Fruit fly (Drosophila melanogaster) whole organism, larva: ENCODE measurements around the gene CG1635.

Experiments used
- noc ChIP-seq: fragments of 200-800 bp; sonication (Bioruptor generic); optimal IDR thresholded peaks from 3 replicates; lab custom pipeline; 2019; ENCODE audit warnings: missing biosample characterization, mild to moderate bottlenecking, missing genetic modification characterization, moderate library complexity

Gene CG1635

DNA sequence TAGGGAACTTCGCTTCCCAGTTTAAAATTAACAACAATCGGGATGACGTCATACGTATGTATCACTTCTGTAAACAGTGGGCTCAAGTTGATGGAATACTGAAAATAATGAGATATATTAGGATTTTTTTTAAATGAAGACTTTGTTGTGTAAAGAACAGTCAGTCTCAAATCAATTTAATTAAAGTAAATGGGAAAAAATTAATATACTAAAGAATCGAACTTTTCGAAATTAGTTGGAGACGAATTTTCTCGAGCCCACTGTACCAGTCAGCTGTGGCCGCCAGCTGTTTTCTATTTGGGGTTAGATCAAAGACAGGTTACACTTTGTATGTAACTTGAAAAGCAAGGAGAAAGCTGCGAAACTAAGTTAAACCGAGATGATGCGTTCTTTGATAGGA is at the start of gene CG1635:
Gene CG1635, plus strand, starts transcription at position 300 of the 400 bp plus-strand sequence.
- peak; percentile 100 for TF ChIP-seq noc (tag; lab: Kevin White, UChicago)

- TF ChIP-seq noc (tag; lab: Kevin White, UChicago) = no peak
Measured at dm6 chr3R:31541915-31542314, 46.6 kb upstream of the CG1635 start.

- TF ChIP-seq noc (tag; lab: Kevin White, UChicago) = no peak
Measured at dm6 chr3R:31542721-31543120, 45.8 kb upstream of the CG1635 start, which contains the start of gene nyo. Gene nyo (plus strand): TSS chr3R:31543032.

dm6 chr3R:31548766-31549510 is 39.5 kb upstream of the CG1635 start:
- TF ChIP-seq noc (tag; lab: Kevin White, UChicago) = no peak

dm6 chr3R:31550910-31551309 is 37.6 kb upstream of the CG1635 start:
- no peak for TF ChIP-seq noc (tag; lab: Kevin White, UChicago)

DNA sequence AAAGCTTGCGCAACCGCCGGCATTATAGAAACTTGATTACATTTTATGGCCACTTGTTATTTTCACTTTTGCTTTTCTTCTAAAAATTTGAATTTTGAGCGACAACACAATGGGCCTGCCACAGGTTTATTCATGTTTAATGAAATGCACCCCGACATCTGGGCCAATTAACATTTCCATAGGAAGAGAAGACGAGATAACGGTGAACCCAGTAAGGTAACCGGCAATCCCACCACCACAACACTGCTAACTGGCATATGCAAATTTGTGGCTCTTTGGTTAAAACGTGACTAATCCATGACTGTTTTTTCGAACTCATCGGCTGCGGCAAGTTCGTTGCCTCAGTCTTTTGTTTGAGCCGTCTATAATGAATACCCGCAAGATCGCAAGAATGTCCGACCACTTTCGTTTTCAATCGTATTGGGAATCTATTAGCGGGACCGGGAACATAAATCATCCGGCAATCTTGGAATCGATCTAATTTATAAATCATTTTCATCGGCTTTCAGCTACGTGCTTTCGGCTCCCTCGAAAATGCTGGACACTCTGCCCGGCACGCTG is 29.7 kb upstream of the CG1635 start:
- no peak for TF ChIP-seq noc (tag; lab: Kevin White, UChicago)

- no peak for TF ChIP-seq noc (tag; lab: Kevin White, UChicago)
Measured at dm6 chr3R:31559781-31560180, 28.7 kb upstream of the CG1635 start.

DNA sequence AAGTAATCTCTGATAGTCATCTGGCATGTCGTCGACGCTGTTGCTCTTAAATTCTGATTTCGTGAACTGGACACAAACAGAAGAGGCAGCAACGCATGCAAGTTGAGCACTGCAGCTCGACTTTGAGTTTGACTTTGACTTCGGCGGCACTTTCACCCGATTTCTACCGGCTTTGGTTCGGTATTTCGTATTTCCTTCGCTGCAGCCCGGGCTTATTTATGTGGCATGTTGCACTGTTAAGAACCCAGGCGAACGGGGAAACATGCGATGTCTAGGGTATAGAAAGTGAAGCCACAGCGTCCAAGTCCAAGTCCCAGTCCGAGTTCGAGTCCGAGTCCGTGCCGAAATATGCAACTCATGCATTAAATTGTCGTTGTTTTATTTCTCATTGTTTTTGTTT is 24.3 kb upstream of the CG1635 start:
- TF ChIP-seq noc (tag; lab: Kevin White, UChicago) = no peak

DNA sequence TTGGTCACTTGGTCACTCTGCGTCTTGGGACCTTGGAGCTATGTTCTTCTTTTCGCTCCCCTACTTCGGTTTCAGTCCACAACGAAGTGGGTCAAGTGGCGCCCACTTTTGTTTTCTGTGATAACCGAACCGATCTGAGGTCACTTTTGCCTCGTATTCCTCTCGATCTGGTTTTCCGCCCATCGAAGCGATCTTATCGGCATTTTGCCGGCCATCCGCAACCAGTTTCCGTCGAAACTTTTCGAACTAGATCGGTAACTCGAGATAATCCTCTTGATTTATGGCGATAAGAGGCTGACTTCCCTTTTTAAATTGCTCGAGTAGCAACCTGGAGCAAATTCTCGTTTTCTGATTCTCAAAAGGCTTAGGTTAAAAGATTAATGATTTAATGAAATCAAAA is 23.9 kb upstream of the CG1635 start:
- TF ChIP-seq noc (tag; lab: Kevin White, UChicago) = no peak

dm6 chr3R:31565738-31566137 is 22.7 kb upstream of the CG1635 start:
- no peak for TF ChIP-seq noc (tag; lab: Kevin White, UChicago)

dm6 chr3R:31566738-31567137 is 21.7 kb upstream of the CG1635 start:
- TF ChIP-seq noc (tag; lab: Kevin White, UChicago) = no peak

dm6 chr3R:31571885-31572292 is 16.6 kb upstream of the CG1635 start, which contains the start of gene gammaCOP:
Gene gammaCOP (plus strand): TSS chr3R:31572143.
- no peak for TF ChIP-seq noc (tag; lab: Kevin White, UChicago)

DNA sequence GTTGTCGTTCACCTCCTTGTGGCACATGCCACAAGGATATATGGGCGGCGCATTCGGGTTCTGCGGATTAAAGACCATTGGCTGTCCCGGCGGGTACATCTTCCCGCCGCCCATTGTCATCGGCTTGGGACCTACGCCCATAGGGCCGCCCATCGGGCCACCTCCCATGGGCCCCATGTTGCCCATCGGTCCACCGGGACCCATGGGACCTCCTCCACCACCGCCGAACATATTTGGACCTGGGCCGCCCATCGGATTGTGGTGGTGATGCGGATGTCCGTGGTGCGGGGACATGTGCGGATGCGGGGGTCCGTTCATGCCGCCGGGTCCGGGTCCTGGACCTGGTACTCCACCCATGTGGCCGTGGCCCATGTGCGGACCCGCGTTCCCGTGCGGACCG is 11.1 kb upstream of the CG1635 start:
- no peak for TF ChIP-seq noc (tag; lab: Kevin White, UChicago)

dm6 chr3R:31580032-31580431 is 8.4 kb upstream of the CG1635 start:
- no peak for TF ChIP-seq noc (tag; lab: Kevin White, UChicago)

DNA sequence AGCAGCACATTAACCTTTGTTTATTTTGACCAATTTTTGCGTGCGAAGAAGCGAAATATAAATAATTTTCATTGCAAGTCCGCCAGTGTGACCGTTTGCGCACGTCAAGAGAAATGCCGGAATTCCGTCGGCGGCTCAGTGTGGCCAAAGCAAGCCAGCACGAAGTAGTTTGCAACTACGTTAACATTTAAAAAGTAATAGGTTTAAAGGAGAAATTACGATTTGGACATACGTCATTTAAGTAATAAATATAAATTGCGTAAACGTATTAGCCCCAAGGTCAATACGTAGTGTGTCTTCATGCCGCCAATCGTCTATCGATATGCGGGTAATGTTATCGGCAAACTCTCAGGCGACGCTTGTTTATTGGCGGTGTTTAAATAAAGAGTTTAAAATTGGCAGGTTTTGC is 7.9 kb upstream of the CG1635 start, which contains the start of the genes pygo and rod:
Gene pygo, minus strand, starts transcription at position 114 of the 409 bp plus-strand sequence.
Gene rod, plus strand, starts transcription at position 366 of the 409 bp plus-strand sequence.
- TF ChIP-seq noc (tag; lab: Kevin White, UChicago) = no peak

DNA sequence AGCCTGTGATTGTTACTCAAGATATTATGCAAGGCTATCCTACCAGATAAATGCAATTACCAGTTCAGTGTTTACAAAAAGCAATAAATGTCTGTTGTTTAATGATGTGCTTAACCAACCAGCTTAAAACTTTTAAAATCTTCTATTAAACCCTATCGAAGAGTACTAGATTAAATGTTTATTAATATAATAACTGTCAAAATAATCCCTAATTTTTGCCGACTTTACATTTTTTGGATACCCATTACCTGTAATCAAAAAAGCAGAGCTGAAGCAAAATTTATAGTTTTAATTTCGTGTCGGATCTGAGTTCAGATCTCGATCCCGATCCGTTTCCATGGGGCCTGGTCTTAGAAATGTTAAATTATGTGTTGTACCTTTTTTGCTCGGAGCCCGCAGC is 1.8 kb downstream of the CG1635 start, which contains the start of gene CG1638:
Gene CG1638, plus strand, starts transcription at position 301 of the 400 bp plus-strand sequence.
- TF ChIP-seq noc (tag; lab: Kevin White, UChicago) = no peak
